Fruit fly (Drosophila melanogaster) whole organism, embryonic: ENCODE data around the gene CG14655.
A peak's percentile ranks its signal among the peaks of the same experiment; 100 is the strongest.

Source experiments
- Antp ChIP-seq: fragments of 200-800 bp; sonication (Bioruptor generic); optimal IDR thresholded peaks from 3 replicates; lab custom pipeline; 2016; ENCODE audit warnings: missing biosample characterization, missing genetic modification characterization
- Asciz ChIP-seq: fragments of 200-800 bp; sonication (Bioruptor generic); optimal IDR thresholded peaks from 2 replicates; lab custom pipeline; 2017; ENCODE audit warnings: missing biosample characterization, mild to moderate bottlenecking, missing genetic modification characterization, missing genetic modification reagents
- Awh ChIP-seq: fragments of 200-800 bp; sonication (Bioruptor generic); IDR thresholded peaks from 2 replicates; pipeline ENCODE4, ENCODE4 v1.3.6; 2022; ENCODE audit warnings: missing biosample characterization, missing genetic modification characterization
- Bteb2 ChIP-seq: fragments of 200-800 bp; sonication (Bioruptor generic); optimal IDR thresholded peaks from 2 replicates; lab custom pipeline; 2016; ENCODE audit warnings: missing biosample characterization, missing genetic modification characterization
- CG10366 ChIP-seq: fragments of 200-800 bp; sonication (Bioruptor generic); IDR thresholded peaks from 2 replicates; pipeline ENCODE4 v1.3.6; 2022; ENCODE audit warnings: missing biosample characterization, missing genetic modification characterization
- CG10431 ChIP-seq: fragments of 200-800 bp; sonication (Bioruptor generic); optimal IDR thresholded peaks from 3 replicates; lab custom pipeline; 2018; ENCODE audit warnings: missing biosample characterization, mild to moderate bottlenecking, missing genetic modification characterization
- CG11247 ChIP-seq: fragments of 200-800 bp; sonication (Bioruptor generic); IDR thresholded peaks from 2 replicates; pipeline ENCODE4 v1.3.6; 2022; ENCODE audit warnings: missing biosample characterization, missing genetic modification characterization
- CG11456 ChIP-seq: fragments of 200-800 bp; sonication (Bioruptor generic); IDR thresholded peaks from 3 replicates; pipeline ENCODE4 v1.3.6; 2022; ENCODE audit warnings: missing biosample characterization, missing genetic modification characterization
- CG11695 ChIP-seq: fragments of 200-800 bp; sonication (Bioruptor generic); IDR thresholded peaks from 3 replicates; pipeline ENCODE4 v1.3.6; 2022; ENCODE audit warnings: missing biosample characterization, missing genetic modification characterization
- CG13123 ChIP-seq: fragments of 200-800 bp; sonication (Bioruptor generic); optimal IDR thresholded peaks from 2 replicates; lab custom pipeline; 2016; ENCODE audit warnings: missing biosample characterization, missing genetic modification characterization
- CG13894 ChIP-seq: fragments of 200-800 bp; sonication (Bioruptor generic); optimal IDR thresholded peaks from 3 replicates; lab custom pipeline; 2018; ENCODE audit warnings: missing biosample characterization, mild to moderate bottlenecking, missing genetic modification characterization, moderate library complexity
- CG14014 ChIP-seq: fragments of 200-800 bp; sonication (Bioruptor generic); IDR thresholded peaks from 2 replicates; pipeline ENCODE4 v1.3.6; 2022; ENCODE audit warnings: missing biosample characterization, missing genetic modification characterization
- CG14441 ChIP-seq: fragments of 200-800 bp; sonication (Bioruptor generic); IDR thresholded peaks from 2 replicates; pipeline ENCODE4 v1.3.6; 2022; ENCODE audit warnings: missing biosample characterization, missing genetic modification characterization
- CG14710 ChIP-seq: fragments of 200-800 bp; sonication (Bioruptor generic); optimal IDR thresholded peaks from 3 replicates; lab custom pipeline; 2019; ENCODE audit warnings: missing biosample characterization, mild to moderate bottlenecking, missing genetic modification characterization, moderate library complexity
- CG15696 ChIP-seq: fragments of 200-800 bp; sonication (Bioruptor generic); optimal IDR thresholded peaks from 2 replicates; lab custom pipeline; 2019; ENCODE audit warnings: missing biosample characterization, mild to moderate bottlenecking, missing genetic modification characterization, moderate library complexity
- CG1602 ChIP-seq: fragments of 200-800 bp; sonication (Bioruptor generic); optimal IDR thresholded peaks from 3 replicates; lab custom pipeline; 2016; ENCODE audit warnings: missing biosample characterization, missing genetic modification characterization
- CG17186 ChIP-seq: fragments of 200-800 bp; sonication (Bioruptor generic); optimal IDR thresholded peaks from 3 replicates; lab custom pipeline; 2017; ENCODE audit warnings: missing biosample characterization, missing genetic modification reagents, missing genetic modification characterization
- CG18262 ChIP-seq: fragments of 200-800 bp; optimal IDR thresholded peaks from 3 replicates; lab custom pipeline; 2019; ENCODE audit warnings: missing biosample characterization, mild to moderate bottlenecking, missing genetic modification characterization, moderate library complexity
- CG32772 ChIP-seq: fragments of 200-800 bp; sonication (Bioruptor generic); IDR thresholded peaks from 2 replicates; pipeline ENCODE4 v1.3.6; 2022; ENCODE audit warnings: missing biosample characterization, missing genetic modification characterization
- CG3995 ChIP-seq: fragments of 200-800 bp; sonication (Bioruptor generic); optimal IDR thresholded peaks from 3 replicates; lab custom pipeline; 2016; ENCODE audit warnings: missing biosample characterization, missing genetic modification characterization
- CG43689 ChIP-seq: fragments of 200-800 bp; sonication (Bioruptor generic); IDR thresholded peaks from 2 replicates; pipeline ENCODE4 v1.3.6; 2022; ENCODE audit warnings: missing biosample characterization, missing genetic modification characterization
- CG8281 ChIP-seq: fragments of 200-800 bp; sonication (Bioruptor generic); optimal IDR thresholded peaks from 2 replicates; lab custom pipeline; 2018; ENCODE audit warnings: missing biosample characterization, mild to moderate bottlenecking, missing genetic modification characterization, moderate library complexity
- CG8765 ChIP-seq: fragments of 200-800 bp; sonication (Bioruptor generic); IDR thresholded peaks from 2 replicates; pipeline ENCODE4 v1.3.6; 2022; ENCODE audit warnings: missing biosample characterization, missing genetic modification characterization
- CG9437 ChIP-seq: fragments of 200-800 bp; sonication (Bioruptor generic); optimal IDR thresholded peaks from 2 replicates; lab custom pipeline; 2018; ENCODE audit warnings: missing biosample characterization, mild to moderate bottlenecking, missing genetic modification characterization
- CrebB ChIP-seq: fragments of 200-800 bp; sonication (Bioruptor generic); optimal IDR thresholded peaks from 3 replicates; lab custom pipeline; 2018; ENCODE audit warnings: missing biosample characterization, mild to moderate bottlenecking, missing genetic modification characterization
- D19A ChIP-seq: fragments of 200-800 bp; optimal IDR thresholded peaks from 3 replicates; lab custom pipeline; 2019; ENCODE audit warnings: missing biosample characterization, mild to moderate bottlenecking, missing genetic modification characterization, moderate library complexity
- Dref ChIP-seq: fragments of 200-800 bp; sonication (Bioruptor generic); IDR thresholded peaks from 2 replicates; pipeline ENCODE4 v1.3.6; 2022; ENCODE audit warnings: missing biosample characterization, missing genetic modification characterization
- Drgx ChIP-seq: fragments of 200-800 bp; sonication (Bioruptor generic); IDR thresholded peaks from 2 replicates; pipeline ENCODE4 v1.3.6; 2022; ENCODE audit warnings: missing biosample characterization, missing genetic modification characterization
- E2f2 ChIP-seq: fragments of 200-800 bp; sonication (Bioruptor generic); IDR thresholded peaks from 2 replicates; pipeline ENCODE4 v1.3.6; 2022; ENCODE audit warnings: missing biosample characterization, missing genetic modification characterization
- Ets97D ChIP-seq: fragments of 200-800 bp; sonication (Bioruptor generic); optimal IDR thresholded peaks from 3 replicates; lab custom pipeline; 2016; ENCODE audit warnings: missing biosample characterization, missing genetic modification characterization
- Hr51 ChIP-seq, 2 experiments: fragments of 200-800 bp; sonication (Bioruptor generic); optimal IDR thresholded peaks; 2 replicates in 1 of 2; 3 replicates in 1 of 2; lab custom pipeline; 2016 to 2018; ENCODE audit warnings: missing biosample characterization in 2 of 2, missing genetic modification characterization in 2 of 2, mild to moderate bottlenecking in 1 of 2, moderate library complexity in 1 of 2
- NC2α ChIP-seq: fragments of 200-800 bp; sonication (Bioruptor generic); optimal IDR thresholded peaks from 2 replicates; lab custom pipeline; 2016; ENCODE audit warnings: missing biosample characterization, missing genetic modification characterization
- NFAT ChIP-seq: fragments of 200-800 bp; sonication (Bioruptor generic); IDR thresholded peaks from 2 replicates; pipeline ENCODE4 v1.3.6; 2022; ENCODE audit warnings: missing biosample characterization, missing genetic modification characterization
- Nf-YC ChIP-seq: fragments of 200-800 bp; optimal IDR thresholded peaks from 3 replicates; lab custom pipeline; 2019; ENCODE audit warnings: missing biosample characterization, mild to moderate bottlenecking, missing genetic modification characterization, moderate library complexity
- Rfx ChIP-seq: fragments of 200-800 bp; sonication (Bioruptor generic); IDR thresholded peaks from 2 replicates; pipeline ENCODE4 v1.3.6; 2022; ENCODE audit warnings: missing biosample characterization, missing genetic modification characterization
- Scr ChIP-seq: fragments of 200-800 bp; sonication (Bioruptor generic); IDR thresholded peaks from 2 replicates; pipeline ENCODE4 v1.3.6; 2022; ENCODE audit warnings: missing biosample characterization, missing genetic modification characterization; ENCODE audit not compliant: partially characterized antibody
- Sin3A ChIP-seq: fragments of >200 bp; optimal IDR thresholded peaks from 2 replicates; lab custom pipeline; 2018
- Taf1 ChIP-seq: fragments of 200-800 bp; sonication (Bioruptor generic); IDR thresholded peaks from 2 replicates; pipeline ENCODE4 v1.3.6; 2022; ENCODE audit warnings: missing biosample characterization, missing genetic modification characterization
- aop ChIP-seq: fragments of 200-800 bp; sonication (Bioruptor generic); IDR thresholded peaks from 2 replicates; pipeline ENCODE4 v1.3.6; 2022; ENCODE audit warnings: missing biosample characterization, missing genetic modification characterization
- bsh ChIP-seq, 2 experiments: fragments of 200-800 bp; sonication (Bioruptor generic); optimal IDR thresholded peaks; 2 replicates each; lab custom pipeline; 2017 to 2018; ENCODE audit warnings: mild to moderate bottlenecking in 2 of 2, missing biosample characterization in 2 of 2, missing genetic modification characterization in 2 of 2, moderate library complexity in 1 of 2
- ci ChIP-seq: fragments of 200-800 bp; sonication (Bioruptor generic); IDR thresholded peaks from 3 replicates; pipeline ENCODE4 v1.3.6; 2022; ENCODE audit warnings: missing biosample characterization, missing genetic modification characterization
- crp ChIP-seq, 2 experiments: fragments of 200-800 bp; sonication (Bioruptor generic); optimal IDR thresholded peaks; 2 replicates in 1 of 2; 3 replicates in 1 of 2; lab custom pipeline; 2017; ENCODE audit warnings: missing biosample characterization in 2 of 2, missing genetic modification characterization in 2 of 2, mild to moderate bottlenecking in 1 of 2, moderate library complexity in 1 of 2
- disco-r ChIP-seq: fragments of 200-800 bp; sonication (Bioruptor generic); optimal IDR thresholded peaks from 2 replicates; lab custom pipeline; 2016; ENCODE audit warnings: missing biosample characterization, missing genetic modification characterization
- gce ChIP-seq: fragments of 200-800 bp; sonication (Bioruptor generic); IDR thresholded peaks from 3 replicates; pipeline ENCODE4 v1.3.6; 2022; ENCODE audit warnings: missing biosample characterization, missing genetic modification characterization
- gem ChIP-seq: fragments of 200-800 bp; sonication (Bioruptor generic); optimal IDR thresholded peaks from 2 replicates; lab custom pipeline; 2019; ENCODE audit warnings: missing biosample characterization, mild to moderate bottlenecking, missing genetic modification characterization, moderate library complexity
- kay ChIP-seq: fragments of 200-800 bp; sonication (Bioruptor generic); optimal IDR thresholded peaks from 2 replicates; lab custom pipeline; 2016; ENCODE audit warnings: missing biosample characterization, missing genetic modification characterization
- lilli ChIP-seq: fragments of 200-800 bp; sonication (Bioruptor generic); optimal IDR thresholded peaks from 3 replicates; lab custom pipeline; 2016; ENCODE audit warnings: missing biosample characterization, missing genetic modification characterization
- otp ChIP-seq: fragments of 200-800 bp; sonication (Bioruptor generic); IDR thresholded peaks from 3 replicates; pipeline ENCODE4, ENCODE4 v1.3.6; 2022; ENCODE audit warnings: missing biosample characterization, missing genetic modification characterization
- sens-2 ChIP-seq: fragments of 200-800 bp; sonication (Bioruptor generic); IDR thresholded peaks from 2 replicates; pipeline ENCODE4 v1.3.6; 2022; ENCODE audit warnings: missing biosample characterization, missing genetic modification characterization
- sisA ChIP-seq: fragments of 200-800 bp; sonication (Bioruptor generic); IDR thresholded peaks from 2 replicates; pipeline ENCODE4 v1.3.6; 2022; ENCODE audit warnings: missing biosample characterization, missing genetic modification characterization
- stc ChIP-seq: fragments of 200-800 bp; sonication (Bioruptor generic); IDR thresholded peaks from 2 replicates; pipeline ENCODE4 v1.3.6; 2022; ENCODE audit warnings: missing biosample characterization, missing genetic modification characterization
- tio ChIP-seq: fragments of 200-800 bp; sonication (Bioruptor generic); optimal IDR thresholded peaks from 2 replicates; lab custom pipeline; 2017; ENCODE audit warnings: missing biosample characterization, missing genetic modification characterization, inconsistent platforms

Gene CG14655

DNA sequence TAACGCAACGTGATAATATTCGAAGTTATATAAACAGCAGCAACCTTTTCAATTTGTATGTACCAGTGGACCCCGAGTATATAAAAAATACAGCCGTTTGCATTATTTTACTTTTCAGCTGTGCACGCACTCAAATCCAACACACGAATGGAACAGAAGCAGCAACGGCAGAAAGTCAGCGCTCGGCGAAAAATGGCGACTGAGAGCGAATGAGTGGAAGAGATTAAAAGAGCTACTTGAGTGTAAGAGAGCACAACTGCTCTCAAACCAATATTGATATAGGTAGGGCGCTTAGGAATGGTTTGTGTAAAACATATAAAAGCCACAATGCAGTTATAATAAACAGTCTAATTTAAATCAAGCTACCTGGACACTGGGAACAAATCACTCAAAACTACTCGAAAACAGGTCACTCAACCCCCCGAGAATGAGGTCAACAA lies 26.2 kb upstream of the CG14655 start (continued):
- TF ChIP-seq E2f2 (GFP tag; lab: Robert Waterston, UW), result peak; percentile 29; the same call in 1 of the 2 replicates
- TF ChIP-seq CG32772 (GFP tag; lab: Robert Waterston, UW), result no peak
- no peak for TF ChIP-seq Sin3A (lab: Kevin White, UChicago)
- peak; percentile 86 for TF ChIP-seq ci (GFP tag; lab: Robert Waterston, UW)
- TF ChIP-seq Antp (GFP tag; lab: Kevin White, UChicago), result peak; percentile 7
- TF ChIP-seq tio (GFP tag; lab: Kevin White, UChicago), result no peak
- peak; percentile 57; the same call in 1 of the 2 replicates for TF ChIP-seq stc (GFP tag; lab: Robert Waterston, UW)
- TF ChIP-seq sisA (GFP tag; lab: Robert Waterston, UW), result no peak
- TF ChIP-seq gem (tag; lab: Kevin White, UChicago), result peak; percentile 45
- peak; percentile 64 for TF ChIP-seq CG10431 (GFP tag; lab: Kevin White, UChicago)
- peak; percentile 59 for TF ChIP-seq CG18262 (tag; lab: Kevin White, UChicago)
- TF ChIP-seq NC2α, result peak; percentile 43
- peak; percentile 52 for TF ChIP-seq CG14710 (tag; lab: Kevin White, UChicago)
- TF ChIP-seq CG15696 (tag; lab: Kevin White, UChicago), result peak; percentile 34
- no peak for TF ChIP-seq CG11456 (GFP tag; lab: Robert Waterston, UW)
- TF ChIP-seq Awh, result peak; percentile 82
- no peak for TF ChIP-seq Scr (GFP tag; lab: Robert Waterston, UW)
- peak; percentile 41; the same call in 1 of the 2 replicates for TF ChIP-seq NFAT (GFP tag; lab: Robert Waterston, UW)
- peak; percentile 10; the same call in 1 of the 2 replicates for TF ChIP-seq Drgx (GFP tag; lab: Robert Waterston, UW)
- peak; percentile 72 for TF ChIP-seq CG13123 (GFP tag; lab: Kevin White, UChicago)
- peak; percentile 1 for TF ChIP-seq lilli
- peak; percentile 11 for TF ChIP-seq CG17186 (GFP tag; lab: Kevin White, UChicago)
- TF ChIP-seq CG1602 (GFP tag; lab: Kevin White, UChicago), result no peak
- TF ChIP-seq bsh (GFP tag; optimal IDR thresholded peaks at IDR 0.05; lab: Kevin White, UChicago), result peak; percentile 15 to 66
- no peak for TF ChIP-seq gce (GFP tag; lab: Robert Waterston, UW)
- no peak for TF ChIP-seq CG13894 (tag; lab: Kevin White, UChicago)
- TF ChIP-seq CrebB (tag; lab: Kevin White, UChicago), result peak; percentile 77
- no peak for TF ChIP-seq CG8765 (GFP tag; lab: Robert Waterston, UW)
- peak; percentile 20; the same call in 1 of the 2 replicates for TF ChIP-seq Rfx (GFP tag; lab: Robert Waterston, UW)
- no peak for TF ChIP-seq Taf1
- no peak for TF ChIP-seq CG10366 (GFP tag; lab: Robert Waterston, UW)
- TF ChIP-seq sens-2 (GFP tag; lab: Robert Waterston, UW), result 0 out of 2 replicates have a peak, but pooled peaks have one; percentile 42
- peak; percentile 54 for TF ChIP-seq disco-r
- TF ChIP-seq CG14014 (GFP tag; lab: Robert Waterston, UW), result peak; percentile 62; the same call in 1 of the 2 replicates
- TF ChIP-seq crp (GFP tag; optimal IDR thresholded peaks at IDR 0.05; lab: Kevin White, UChicago), result peak in 1 of 2 experiments; percentile 67
- TF ChIP-seq Ets97D (GFP tag; lab: Kevin White, UChicago), result no peak
- TF ChIP-seq CG9437 (GFP tag; lab: Kevin White, UChicago), result peak; percentile 29
- peak; percentile 29 for TF ChIP-seq Bteb2 (GFP tag; lab: Kevin White, UChicago)
- TF ChIP-seq kay (GFP tag; lab: Kevin White, UChicago), result peak; percentile 3
- TF ChIP-seq CG43689 (GFP tag; lab: Robert Waterston, UW), result no peak
- 0 out of 2 replicates have a peak, but pooled peaks have one; percentile 18 for TF ChIP-seq CG14441
- peak; percentile 11 to 73 for TF ChIP-seq Hr51 (GFP tag; optimal IDR thresholded peaks at IDR 0.05; lab: Kevin White, UChicago)
- TF ChIP-seq CG11247, result no peak
- no peak for TF ChIP-seq Dref (GFP tag; lab: Robert Waterston, UW)
- peak; percentile 35 for TF ChIP-seq D19A (tag; lab: Kevin White, UChicago)
- peak; percentile 72 for TF ChIP-seq CG11695
- peak; percentile 82 for TF ChIP-seq Asciz
- peak; percentile 29 for TF ChIP-seq Nf-YC (tag; lab: Kevin White, UChicago)
- peak; percentile 3 for TF ChIP-seq CG8281 (tag; lab: Kevin White, UChicago)
- peak; percentile 80 for TF ChIP-seq otp (GFP tag; lab: Robert Waterston, UW)
- no peak for TF ChIP-seq aop (GFP tag; lab: Robert Waterston, UW)
- TF ChIP-seq CG3995 (GFP tag; lab: Kevin White, UChicago), result no peak
